Worm (Caenorhabditis elegans) whole organism, midembryonic: Measurements from ENCODE around the gene gar-2.

ENCODE experiments used
- cog-1 ChIP-seq: sonication (generic microtip); optimal IDR thresholded peaks from 2 replicates; lab custom pipeline; 2016; ENCODE audit warnings: missing genetic modification characterization, missing compliant biosample characterization
- flt-1 ChIP-seq: fragments of 200-800 bp; sonication (Bioruptor generic); IDR thresholded peaks from 2 replicates; pipeline ENCODE4 v1.3.6; 2022; ENCODE audit warnings: missing genetic modification characterization, missing compliant biosample characterization
- klf-2 ChIP-seq: fragments of 200-800 bp; sonication (Bioruptor generic); conservative IDR thresholded peaks from 2 replicates; pipeline ENCODE4 v1.3.6; 2022; ENCODE audit warnings: missing genetic modification reagents, missing genetic modification characterization, missing compliant biosample characterization

DNA sequence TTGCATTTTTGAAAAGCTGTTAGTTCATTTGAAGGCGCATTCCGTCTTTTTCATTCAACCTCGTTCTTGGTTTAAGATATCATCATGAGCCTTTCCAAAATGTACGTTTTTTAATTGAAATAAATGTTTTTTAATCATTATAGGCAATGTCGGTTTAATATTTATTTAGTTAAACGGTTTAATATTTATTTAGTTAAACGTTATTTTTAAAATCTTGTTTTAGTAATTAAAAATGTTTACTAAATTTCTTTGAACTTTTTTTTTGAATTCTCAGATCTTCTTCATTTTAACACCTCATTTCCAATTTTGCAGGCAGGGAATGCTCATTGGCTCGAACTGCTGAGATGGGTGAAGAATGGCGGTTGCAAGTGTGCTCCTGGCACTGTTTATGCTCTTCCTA is at the start of gene gar-2:
- no peak for TF ChIP-seq flt-1 (GFP tag; lab: Robert Waterston, UW)
- no peak for TF ChIP-seq klf-2 (GFP tag; lab: Robert Waterston, UW)
- no peak for TF ChIP-seq cog-1 (tag; lab: Kevin White, UChicago)
